In the genomic region with DNA sequence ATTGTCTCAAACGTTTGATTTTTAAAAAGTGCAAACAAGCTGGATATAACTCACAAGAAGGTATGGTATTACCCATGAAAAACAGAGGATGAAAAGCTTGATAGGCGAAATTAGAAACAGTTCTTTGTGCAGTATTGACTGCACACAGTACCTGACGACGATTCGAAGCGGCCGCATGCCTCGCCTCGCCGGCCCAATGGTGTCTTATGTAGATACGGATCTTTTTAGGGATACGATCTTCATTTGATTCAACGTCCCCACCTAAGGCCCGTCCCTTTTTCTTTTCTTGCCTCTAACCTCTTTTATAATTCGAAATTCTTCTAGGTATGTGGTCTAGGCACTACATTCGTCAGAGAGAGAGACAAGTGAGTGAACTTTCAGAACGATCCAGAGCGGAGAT, we compare ENCODE assay signal across 2 worm cellular contexts.
TF ChIP-seq lines count a peak whose summit lies in the region.

TSS of gene bus-17 (minus strand) at position 208 of the 400 bp plus-strand sequence.

TF ChIP-seq in whole organism, L1 larva, 84 proteins besides CTCF, POLR2A, EP300 and RAD21:
- TF ChIP-seq snu-23 (GFP tag; optimal IDR thresholded peaks at IDR 0.05; lab: Kevin White, UChicago) (no peak), nhr-85 (tag; lab: Kevin White, UChicago) (peak; percentile 56), xbp-1 (tag; optimal IDR thresholded peaks at IDR 0.05; lab: Kevin White, UChicago) (no peak), efl-1 (optimal IDR thresholded peaks at IDR 0.05; lab: Kevin White, UChicago) (no peak), efl-1 (GFP tag; optimal IDR thresholded peaks at IDR 0.05 in 1 of 2; lab: Kevin White, UChicago) (peak in 1 of 2 experiments; percentile 4), lir-3 (tag; optimal IDR thresholded peaks at IDR 0.05; lab: Kevin White, UChicago; ENCODE audit: poor library complexity) (no peak)
TF ChIP-seq in whole organism, L1 larva: peak in this region for 2.

TF ChIP-seq in whole organism, mixed stage, embryonic, 35 proteins besides CTCF, POLR2A, EP300 and RAD21:
- no peak for TF ChIP-seq hlh-1 (tag; optimal IDR thresholded peaks at IDR 0.05; lab: Kevin White, UChicago)
- no peak for TF ChIP-seq drap-1 (GFP tag; optimal IDR thresholded peaks at IDR 0.05; lab: Kevin White, UChicago)
- TF ChIP-seq elt-1 (tag; optimal IDR thresholded peaks at IDR 0.05; lab: Kevin White, UChicago; ENCODE audit: borderline replicate concordance, insufficient read depth) = peak; percentile 73
